Worm (Caenorhabditis elegans): Measurements from ENCODE around the gene clec-84.

Gene clec-84

ce11 chrIV:2891535-2892233 is 49.4 kb downstream of the clec-84 start:
- TF ChIP-seq D1046.2 (GFP tag; IDR thresholded peaks at IDR 0.05) (no peak), ZK337.2 (GFP tag; IDR thresholded peaks at IDR 0.05) (no peak), dmd-8 (GFP tag; IDR thresholded peaks at IDR 0.05) (no peak), lin-1 (GFP tag; IDR thresholded peaks at IDR 0.05) (no peak), spr-1 (tag; optimal IDR thresholded peaks at IDR 0.05) (no peak), T26A8.4 (GFP tag; IDR thresholded peaks at IDR 0.05) (no peak), lin-39 (tag; optimal IDR thresholded peaks at IDR 0.05) (no peak), F44E2.7 (GFP tag; IDR thresholded peaks at IDR 0.05) (no peak), F49E8.2 (tag; optimal IDR thresholded peaks at IDR 0.05; ENCODE audit: borderline replicate concordance) (peak; percentile 57), vab-7 (GFP tag; IDR thresholded peaks at IDR 0.05) (no peak), mdl-1 (tag; optimal IDR thresholded peaks at IDR 0.05) (no peak), nhr-6 (tag; optimal IDR thresholded peaks at IDR 0.05) (no peak), nhr-111 (GFP tag; optimal IDR thresholded peaks at IDR 0.05) (no peak), ceh-82 (tag; optimal IDR thresholded peaks at IDR 0.05) (no peak), mxl-2 (GFP tag; conservative IDR thresholded peaks at IDR 0.05) (no peak), nhr-77 (tag; optimal IDR thresholded peaks at IDR 0.05) (no peak), dmd-6 (GFP tag; IDR thresholded peaks at IDR 0.05) (no peak), snpc-1.2 (GFP tag; IDR thresholded peaks at IDR 0.05) (peak; percentile 72), Y75B8A.6 (GFP tag; IDR thresholded peaks at IDR 0.05) (no peak), skn-1 (tag; optimal IDR thresholded peaks at IDR 0.05) (no peak), sdz-12 (GFP tag; optimal IDR thresholded peaks at IDR 0.05) (no peak), egl-43 (GFP tag; IDR thresholded peaks at IDR 0.05) (0 out of 2 replicates have a peak, but pooled peaks have one; percentile 15), aha-1 (tag) (peak; percentile 58), F26F4.8 (GFP tag; conservative IDR thresholded peaks at IDR 0.05) (peak; percentile 43; the same call in 1 of the 2 replicates), lin-29 (GFP tag; IDR thresholded peaks at IDR 0.05) (no peak), unc-39 (tag; optimal IDR thresholded peaks at IDR 0.05) (no peak), ama-1 (optimal IDR thresholded peaks at IDR 0.05) (no peak), aly-2 (tag; optimal IDR thresholded peaks at IDR 0.05) (no peak), pha-4 (GFP tag; IDR thresholded peaks at IDR 0.05) (no peak; the same call in 1 of the 2 replicates), pha-4 (tag; optimal IDR thresholded peaks at IDR 0.05) (no peak), nhr-48 (tag; optimal IDR thresholded peaks at IDR 0.05) (no peak), nhr-25 (tag; optimal IDR thresholded peaks at IDR 0.05; ENCODE audit: borderline replicate concordance, insufficient read depth) (no peak), ztf-7 (tag; optimal IDR thresholded peaks at IDR 0.05) (no peak), nhr-237 (tag; optimal IDR thresholded peaks at IDR 0.05) (no peak), pqm-1 (tag; optimal IDR thresholded peaks at IDR 0.05) (no peak), snpc-4 (tag; optimal IDR thresholded peaks at IDR 0.05) (no peak), nhr-76 (tag; optimal IDR thresholded peaks at IDR 0.05) (no peak), nhr-41 (GFP tag; IDR thresholded peaks at IDR 0.05) (no peak), zfp-3 (GFP tag; conservative IDR thresholded peaks at IDR 0.05) (0 out of 2 replicates have a peak, but pooled peaks have one; percentile 11), ceh-44 (GFP tag; IDR thresholded peaks at IDR 0.05) (no peak), mep-1 (tag; optimal IDR thresholded peaks at IDR 0.05) (peak; percentile 34), tra-1 (GFP tag; IDR thresholded peaks at IDR 0.05) (0 out of 2 replicates have a peak, but pooled peaks have one; percentile 5), egl-27 (tag; optimal IDR thresholded peaks at IDR 0.05) (no peak), hlh-30 (tag; optimal IDR thresholded peaks at IDR 0.05; ENCODE audit: insufficient read depth) (no peak), daf-8 (GFP tag; IDR thresholded peaks at IDR 0.05) (no peak), nhr-28 (tag; optimal IDR thresholded peaks at IDR 0.05) (no peak), lin-38 (GFP tag; IDR thresholded peaks at IDR 0.05) (peak; percentile 55; the same call in 1 of the 2 replicates), cey-2 (tag; optimal IDR thresholded peaks at IDR 0.05; ENCODE audit: borderline replicate concordance, insufficient read depth) (no peak), lsy-2 (tag; optimal IDR thresholded peaks at IDR 0.05) (no peak), lir-3 (tag; optimal IDR thresholded peaks at IDR 0.05) (no peak), fkh-10 (GFP tag; optimal IDR thresholded peaks at IDR 0.05) (no peak)

All from whole organism, L4 larva.